2 worm cellular contexts compared by ENCODE assay signal in genomic region chrIV:639167-639566, ce11.
A peak's percentile ranks its signal among the peaks of the same experiment; 100 is the strongest.
TF ChIP-seq lines count a peak whose summit lies in the region.

No protein-coding gene starts in this region.

TF ChIP-seq in whole organism, L1 larva, 84 proteins besides CTCF, POLR2A, EP300 and RAD21:
- no peak for TF ChIP-seq C04F5.9 (tag; optimal IDR thresholded peaks at IDR 0.05; lab: Kevin White, UChicago)
- TF ChIP-seq vab-15 (tag; optimal IDR thresholded peaks at IDR 0.05; lab: Kevin White, UChicago): no peak
- TF ChIP-seq dpl-1 (GFP tag; optimal IDR thresholded peaks at IDR 0.05; lab: Kevin White, UChicago): no peak
- TF ChIP-seq fkh-8 (tag; optimal IDR thresholded peaks at IDR 0.05; lab: Kevin White, UChicago): no peak
- no peak for TF ChIP-seq tlp-1 (tag; optimal IDR thresholded peaks at IDR 0.05; lab: Kevin White, UChicago)
- peak; percentile 59 for TF ChIP-seq pax-3 (tag; optimal IDR thresholded peaks at IDR 0.05; lab: Kevin White, UChicago)
- peak; percentile 33 for TF ChIP-seq dsc-1 (tag; optimal IDR thresholded peaks at IDR 0.05; lab: Kevin White, UChicago)
- TF ChIP-seq lin-14 (GFP tag; optimal IDR thresholded peaks at IDR 0.05; lab: Kevin White, UChicago): peak; percentile 18
- TF ChIP-seq elt-2 (tag; optimal IDR thresholded peaks at IDR 0.05; lab: Kevin White, UChicago): no peak
- TF ChIP-seq lin-39 (tag; optimal IDR thresholded peaks at IDR 0.05; lab: Kevin White, UChicago): no peak
- TF ChIP-seq nhr-11 (tag; optimal IDR thresholded peaks at IDR 0.05; lab: Kevin White, UChicago): no peak
- no peak for TF ChIP-seq blmp-1 (tag; optimal IDR thresholded peaks at IDR 0.05; lab: Kevin White, UChicago)
- no peak for TF ChIP-seq rnt-1 (tag; optimal IDR thresholded peaks at IDR 0.05; lab: Kevin White, UChicago)
- no peak for TF ChIP-seq nhr-76 (tag; optimal IDR thresholded peaks at IDR 0.05; lab: Kevin White, UChicago)
- no peak for TF ChIP-seq egl-13 (tag; optimal IDR thresholded peaks at IDR 0.05; lab: Kevin White, UChicago)
- no peak for TF ChIP-seq Y116A8C.19 (tag; optimal IDR thresholded peaks at IDR 0.05; lab: Kevin White, UChicago; ENCODE audit: borderline replicate concordance)

TF ChIP-seq in whole organism, L4 larva, 104 proteins besides CTCF, POLR2A, EP300 and RAD21:
- TF ChIP-seq aha-1 (tag; lab: Kevin White, UChicago) (peak; percentile 72), unc-62 (GFP tag; optimal IDR thresholded peaks at IDR 0.05 in 1 of 2; lab: Kevin White, UChicago) (peak in 1 of 2 experiments; percentile 42), unc-62 (tag; optimal IDR thresholded peaks at IDR 0.05; lab: Kevin White, UChicago) (no peak), nhr-41 (GFP tag; IDR thresholded peaks at IDR 0.05; lab: Robert Waterston, UW) (no peak)
TF ChIP-seq in whole organism, L4 larva: peak in this region for 2.

Comparison
In these comparisons a context has a peak if more than half of its experiments do, and no peak if none do; other contexts are left out.
1. Of the 29 proteins assayed by ChIP-seq in both whole organism, L4 larva and whole organism, L1 larva: peak only in whole organism, L4 larva: aha-1; only in whole organism, L1 larva: none; in both: none; in neither: 27; mixed calls (peak in some experiments, not most) for 1.